Worm (Caenorhabditis elegans): ENCODE results near the gene W09C2.7.
A peak's percentile ranks its signal among the peaks of the same experiment; 100 is the strongest.
"Not testable (repeated sequence)": the region's sequence is repeated elsewhere in the genome, so short reads cannot be mapped to it uniquely, and the experiment has no call there.

Gene W09C2.7

ce11 chrIV:9613072-9613590, 9.0 kb downstream of the W09C2.7 start:
- TF ChIP-seq efl-1 (optimal IDR thresholded peaks at IDR 0.05): no peak
- TF ChIP-seq efl-1 (GFP tag; optimal IDR thresholded peaks at IDR 0.05 in 1 of 2): peak in 1 of 2 experiments; percentile 49
- TF ChIP-seq nhr-76 (tag; optimal IDR thresholded peaks at IDR 0.05): no peak

- TF ChIP-seq rnt-1 (tag; optimal IDR thresholded peaks at IDR 0.05) (no peak), Y116A8C.19 (tag; optimal IDR thresholded peaks at IDR 0.05; ENCODE audit: borderline replicate concordance) (no peak)
These were observed 11.2 kb downstream of the W09C2.7 start for ce11 chrIV:9610923-9611322.

ce11 chrIV:9609095-9609494, 13.1 kb downstream of the W09C2.7 start:
- TF ChIP-seq blmp-1 (tag; optimal IDR thresholded peaks at IDR 0.05) (peak; percentile 45), nhr-85 (tag) (peak; percentile 62), nhr-237 (tag; optimal IDR thresholded peaks at IDR 0.05) (no peak)

- TF ChIP-seq pqm-1 (tag; optimal IDR thresholded peaks at IDR 0.05) (no peak), sup-37 (GFP tag; optimal IDR thresholded peaks at IDR 0.05) (no peak), tbx-2 (tag; optimal IDR thresholded peaks at IDR 0.05) (no peak), irx-1 (tag; optimal IDR thresholded peaks at IDR 0.05) (no peak), zip-4 (GFP tag; optimal IDR thresholded peaks at IDR 0.05) (no peak), nhr-71 (tag; optimal IDR thresholded peaks at IDR 0.05) (no peak), unc-86 (tag; optimal IDR thresholded peaks at IDR 0.05) (no peak), lin-35 (GFP tag; optimal IDR thresholded peaks at IDR 0.05) (no peak), mab-9 (GFP tag; IDR thresholded peaks at IDR 0.05) (no peak), swsn-7 (tag; optimal IDR thresholded peaks at IDR 0.05) (no peak), mdl-1 (tag; optimal IDR thresholded peaks at IDR 0.05) (no peak), hpl-2 (GFP tag; optimal IDR thresholded peaks at IDR 0.05) (no peak), fkh-10 (GFP tag; optimal IDR thresholded peaks at IDR 0.05) (no peak), sptf-1 (tag; optimal IDR thresholded peaks at IDR 0.05) (no peak), F16B12.6 (tag; optimal IDR thresholded peaks at IDR 0.05) (no peak), lin-39 (tag; optimal IDR thresholded peaks at IDR 0.05) (no peak), vab-15 (tag; optimal IDR thresholded peaks at IDR 0.05) (no peak), jun-1 (tag; optimal IDR thresholded peaks at IDR 0.05) (no peak), ztf-11 (tag; optimal IDR thresholded peaks at IDR 0.05) (no peak)
These were observed 14.2 kb downstream of the W09C2.7 start for ce11 chrIV:9607945-9608344.

- TF ChIP-seq blmp-1 (tag; optimal IDR thresholded peaks at IDR 0.05) (no peak), ztf-11 (tag; optimal IDR thresholded peaks at IDR 0.05) (no peak), efl-1 (optimal IDR thresholded peaks at IDR 0.05) (no peak), efl-1 (GFP tag; optimal IDR thresholded peaks at IDR 0.05 in 1 of 2) (peak in 1 of 2 experiments; percentile 18), fos-1 (tag; optimal IDR thresholded peaks at IDR 0.05) (no peak)
These were observed 20.6 kb downstream of the W09C2.7 start, which contains the start of gene aat-1 for ce11 chrIV:9601595-9601994. TSS of gene aat-1 (minus strand) at chrIV:9601695.

- not testable (repeated sequence) for TF ChIP-seq nhr-90 (tag; optimal IDR thresholded peaks at IDR 0.05; ENCODE audit: poor library complexity); tlp-1 (tag; optimal IDR thresholded peaks at IDR 0.05); rnt-1 (tag; optimal IDR thresholded peaks at IDR 0.05)
These were observed 26.3 kb downstream of the W09C2.7 start, which contains the start of the genes F27C8.3 and F27C8.2 for ce11 chrIV:9595779-9596406. TSS of gene F27C8.3 (minus strand) at chrIV:9595879. TSS of gene F27C8.2 (plus strand) at chrIV:9596356.

ce11 chrIV:9593456-9593855, 28.7 kb downstream of the W09C2.7 start, which contains the start of gene spp-18:
TSS of gene spp-18 (plus strand) at chrIV:9593712.
- TF ChIP-seq lin-15B (tag; optimal IDR thresholded peaks at IDR 0.05): no peak
- TF ChIP-seq ceh-88 (GFP tag; IDR thresholded peaks at IDR 0.05): no peak
- TF ChIP-seq mdl-1 (tag; optimal IDR thresholded peaks at IDR 0.05): peak in 1 of 2 experiments; percentile 41
- no peak for TF ChIP-seq aly-2 (tag; optimal IDR thresholded peaks at IDR 0.05)
- peak in 1 of 2 experiments; percentile 34 for TF ChIP-seq lin-35 (GFP tag; optimal IDR thresholded peaks at IDR 0.05)
- peak; percentile 3 for TF ChIP-seq nhr-20 (tag; optimal IDR thresholded peaks at IDR 0.05)
- TF ChIP-seq elt-2 (tag; optimal IDR thresholded peaks at IDR 0.05): peak; percentile 92
- no peak for TF ChIP-seq nhr-71 (tag; optimal IDR thresholded peaks at IDR 0.05)
- no peak for TF ChIP-seq ama-1 (optimal IDR thresholded peaks at IDR 0.05)

Data from whole organism, L1 larva.